Fruit fly (Drosophila melanogaster) whole organism, embryonic: Measurements from ENCODE around the gene CG42633.
A peak's percentile ranks its signal among the peaks of the same experiment; 100 is the strongest.

Source experiments
- Ada2b ChIP-seq: fragments of 200-800 bp; sonication (Bioruptor generic); IDR thresholded peaks from 2 replicates; pipeline ENCODE4 v1.3.6; 2022; ENCODE audit warnings: missing biosample characterization, missing genetic modification characterization
- Asciz ChIP-seq: fragments of 200-800 bp; sonication (Bioruptor generic); optimal IDR thresholded peaks from 2 replicates; lab custom pipeline; 2017; ENCODE audit warnings: missing biosample characterization, mild to moderate bottlenecking, missing genetic modification characterization, missing genetic modification reagents
- Atf3 ChIP-seq: fragments of 200-800 bp; sonication (Bioruptor generic); optimal IDR thresholded peaks from 3 replicates; lab custom pipeline; 2016; ENCODE audit warnings: missing biosample characterization, missing genetic modification characterization
- Blimp-1 ChIP-seq: fragments of 200-800 bp; sonication (Bioruptor generic); optimal IDR thresholded peaks from 3 replicates; lab custom pipeline; 2018; ENCODE audit warnings: missing biosample characterization, missing genetic modification characterization, mild to moderate bottlenecking, moderate library complexity, missing genetic modification reagents
- BtbVII ChIP-seq: fragments of 200-800 bp; sonication (Bioruptor generic); optimal IDR thresholded peaks from 3 replicates; lab custom pipeline; 2017; ENCODE audit warnings: missing biosample characterization, mild to moderate bottlenecking, missing genetic modification characterization
- CG14050 ChIP-seq: fragments of 200-800 bp; sonication (Bioruptor generic); IDR thresholded peaks from 3 replicates; pipeline ENCODE4 v1.3.6; 2022; ENCODE audit warnings: missing biosample characterization, missing genetic modification characterization
- CG1529 ChIP-seq: fragments of 200-800 bp; sonication (Bioruptor generic); optimal IDR thresholded peaks from 3 replicates; lab custom pipeline; 2018; ENCODE audit warnings: missing biosample characterization, missing genetic modification characterization
- CG16779 ChIP-seq: fragments of 200-800 bp; sonication (Bioruptor generic); IDR thresholded peaks from 2 replicates; pipeline ENCODE4 v1.3.6; 2022; ENCODE audit warnings: missing biosample characterization, missing genetic modification characterization
- CG16815 ChIP-seq: fragments of 200-800 bp; sonication (Bioruptor generic); optimal IDR thresholded peaks from 3 replicates; lab custom pipeline; 2017; ENCODE audit warnings: missing biosample characterization, mild to moderate bottlenecking, missing genetic modification characterization
- CG18476 ChIP-seq: fragments of 200-800 bp; sonication (Bioruptor generic); optimal IDR thresholded peaks from 2 replicates; lab custom pipeline; 2016; ENCODE audit warnings: missing biosample characterization, mild to moderate bottlenecking, missing genetic modification characterization
- CG18599 ChIP-seq: fragments of 200-800 bp; sonication (Bioruptor generic); optimal IDR thresholded peaks from 3 replicates; lab custom pipeline; 2017; ENCODE audit warnings: missing biosample characterization, missing genetic modification characterization, mild to moderate bottlenecking, moderate library complexity, missing genetic modification reagents
- CG18619 ChIP-seq: fragments of 200-800 bp; sonication (Bioruptor generic); optimal IDR thresholded peaks from 3 replicates; lab custom pipeline; 2017; ENCODE audit warnings: missing biosample characterization, mild to moderate bottlenecking, missing genetic modification characterization
- CG2129 ChIP-seq: fragments of 200-800 bp; sonication (Bioruptor generic); IDR thresholded peaks from 2 replicates; pipeline ENCODE4 v1.3.6; 2022; ENCODE audit warnings: missing biosample characterization, missing genetic modification characterization; ENCODE audit not compliant: partially characterized antibody
- CG2712 ChIP-seq: fragments of 200-800 bp; optimal IDR thresholded peaks from 3 replicates; lab custom pipeline; 2019; ENCODE audit warnings: missing biosample characterization, mild to moderate bottlenecking, missing genetic modification characterization, moderate library complexity
- CG31441 ChIP-seq: fragments of 200-800 bp; sonication (Bioruptor generic); IDR thresholded peaks from 2 replicates; pipeline ENCODE4 v1.3.6; 2022; ENCODE audit warnings: missing biosample characterization, missing genetic modification characterization
- CG32532 ChIP-seq: fragments of 200-800 bp; sonication (Bioruptor generic); IDR thresholded peaks from 2 replicates; pipeline ENCODE4 v1.3.6; 2022; ENCODE audit warnings: missing biosample characterization, missing genetic modification characterization
- CG32767 ChIP-seq: fragments of 200-800 bp; sonication (Bioruptor generic); IDR thresholded peaks from 2 replicates; pipeline ENCODE4 v1.3.6; 2022; ENCODE audit warnings: missing biosample characterization, missing genetic modification characterization
- CG33557 ChIP-seq: fragments of 200-800 bp; sonication (Bioruptor generic); optimal IDR thresholded peaks from 2 replicates; lab custom pipeline; 2019; ENCODE audit warnings: missing biosample characterization, mild to moderate bottlenecking, missing genetic modification characterization, moderate library complexity
- CG4854 ChIP-seq: fragments of 200-800 bp; sonication (Bioruptor generic); optimal IDR thresholded peaks from 2 replicates; lab custom pipeline; 2016; ENCODE audit warnings: missing biosample characterization, missing genetic modification characterization, inconsistent platforms
- CG5180 ChIP-seq: fragments of 200-800 bp; sonication (Bioruptor generic); optimal IDR thresholded peaks from 3 replicates; lab custom pipeline; 2017; ENCODE audit warnings: missing biosample characterization, missing genetic modification characterization, mild to moderate bottlenecking, moderate library complexity, missing genetic modification reagents
- CG6791 ChIP-seq: fragments of 200-800 bp; sonication (Bioruptor generic); IDR thresholded peaks from 3 replicates; pipeline ENCODE4 v1.3.6; 2022; ENCODE audit warnings: missing biosample characterization, missing genetic modification characterization; ENCODE audit not compliant: partially characterized antibody
- CG9609 ChIP-seq: fragments of 200-800 bp; sonication (Bioruptor generic); optimal IDR thresholded peaks from 3 replicates; lab custom pipeline; 2016; ENCODE audit warnings: missing biosample characterization, missing genetic modification characterization
- CoRest ChIP-seq: fragments of 200-800 bp; sonication (Bioruptor generic); optimal IDR thresholded peaks from 3 replicates; lab custom pipeline; 2018; ENCODE audit warnings: missing biosample characterization, mild to moderate bottlenecking, missing genetic modification characterization, moderate library complexity
- Dip2 ChIP-seq: fragments of 200-800 bp; sonication (Bioruptor generic); IDR thresholded peaks from 2 replicates; pipeline ENCODE4 v1.3.6; 2022; ENCODE audit warnings: missing biosample characterization, missing genetic modification characterization
- ERR ChIP-seq: fragments of 200-800 bp; sonication (Bioruptor generic); optimal IDR thresholded peaks from 2 replicates; lab custom pipeline; 2016; ENCODE audit warnings: missing biosample characterization, missing genetic modification characterization
- H2.0 ChIP-seq: fragments of 200-800 bp; sonication (Bioruptor generic); IDR thresholded peaks from 2 replicates; pipeline ENCODE4 v1.3.6; 2022; ENCODE audit warnings: missing biosample characterization, missing genetic modification characterization
- Hand ChIP-seq: fragments of 200-800 bp; sonication (Bioruptor generic); optimal IDR thresholded peaks from 2 replicates; lab custom pipeline; 2017; ENCODE audit warnings: mild to moderate bottlenecking, missing biosample characterization, missing genetic modification reagents, missing genetic modification characterization
- Hey ChIP-seq: fragments of 200-800 bp; sonication (Bioruptor generic); optimal IDR thresholded peaks from 3 replicates; lab custom pipeline; 2018; ENCODE audit warnings: missing biosample characterization, mild to moderate bottlenecking, missing genetic modification characterization
- Hsf ChIP-seq: fragments of 200-800 bp; sonication (Bioruptor generic); optimal IDR thresholded peaks from 3 replicates; lab custom pipeline; 2016; ENCODE audit warnings: missing biosample characterization, missing genetic modification characterization
- Med ChIP-seq: fragments of 200-800 bp; sonication (Bioruptor generic); peaks from one replicate; lab custom pipeline; 2016; ENCODE audit warnings: missing biosample characterization, missing genetic modification characterization, mild to moderate bottlenecking, inconsistent platforms, moderate library complexity
- Sin3A ChIP-seq: fragments of >200 bp; optimal IDR thresholded peaks from 2 replicates; lab custom pipeline; 2018
- Xbp1 ChIP-seq: fragments of 200-800 bp; sonication (Bioruptor generic); optimal IDR thresholded peaks from 3 replicates; lab custom pipeline; 2016; ENCODE audit warnings: missing biosample characterization, mild to moderate bottlenecking, missing genetic modification characterization
- Xrp1 ChIP-seq: fragments of 200-800 bp; sonication (Bioruptor generic); IDR thresholded peaks from 2 replicates; pipeline ENCODE4 v1.3.6; 2022; ENCODE audit warnings: missing biosample characterization, missing genetic modification characterization
- amos ChIP-seq: fragments of 200-800 bp; sonication (Bioruptor generic); IDR thresholded peaks from 2 replicates; pipeline ENCODE4 v1.3.6; 2022; ENCODE audit warnings: missing biosample characterization, missing genetic modification characterization; ENCODE audit not compliant: partially characterized antibody
- fu2 ChIP-seq: fragments of 200-800 bp; sonication (Bioruptor generic); optimal IDR thresholded peaks from 2 replicates; lab custom pipeline; 2016; ENCODE audit warnings: missing biosample characterization, missing genetic modification characterization
- inv ChIP-seq: fragments of 200-800 bp; sonication (Bioruptor generic); IDR thresholded peaks from 2 replicates; pipeline ENCODE4 v1.3.6; 2022; ENCODE audit warnings: missing biosample characterization, missing genetic modification characterization; ENCODE audit not compliant: partially characterized antibody
- jumu ChIP-seq: fragments of 200-800 bp; sonication (Bioruptor generic); optimal IDR thresholded peaks from 3 replicates; lab custom pipeline; 2016; ENCODE audit warnings: missing biosample characterization, missing genetic modification characterization
- lab ChIP-seq: fragments of 200-800 bp; sonication (Bioruptor generic); optimal IDR thresholded peaks from 3 replicates; lab custom pipeline; 2017; ENCODE audit warnings: missing biosample characterization, missing genetic modification characterization, mild to moderate bottlenecking, moderate library complexity, missing genetic modification reagents
- lbe ChIP-seq: fragments of 200-800 bp; sonication (Bioruptor generic); optimal IDR thresholded peaks from 2 replicates; lab custom pipeline; 2016; ENCODE audit warnings: missing biosample characterization, mild to moderate bottlenecking, missing genetic modification characterization
- lmd ChIP-seq: fragments of 200-800 bp; sonication (Bioruptor generic); IDR thresholded peaks from 2 replicates; pipeline ENCODE4 v1.3.6; 2022; ENCODE audit warnings: missing biosample characterization, missing genetic modification characterization
- nom ChIP-seq: fragments of 200-800 bp; sonication (Bioruptor generic); optimal IDR thresholded peaks from 2 replicates; lab custom pipeline; 2017; ENCODE audit warnings: missing biosample characterization, missing genetic modification characterization, mild to moderate bottlenecking, moderate library complexity, missing genetic modification reagents
- run ChIP-seq: fragments of 200-800 bp; sonication (Bioruptor generic); optimal IDR thresholded peaks from 3 replicates; lab custom pipeline; 2018; ENCODE audit warnings: missing biosample characterization, mild to moderate bottlenecking, missing genetic modification characterization
- schlank ChIP-seq: fragments of 200-800 bp; sonication (Bioruptor generic); optimal IDR thresholded peaks from 2 replicates; lab custom pipeline; 2018; ENCODE audit warnings: missing biosample characterization, mild to moderate bottlenecking, missing genetic modification characterization
- so ChIP-seq: fragments of 200-800 bp; sonication (Bioruptor generic); IDR thresholded peaks from 3 replicates; pipeline ENCODE4 v1.3.6; 2022; ENCODE audit warnings: missing biosample characterization, missing genetic modification characterization
- ssp ChIP-seq: fragments of 200-800 bp; sonication (Bioruptor generic); IDR thresholded peaks from 2 replicates; pipeline ENCODE4 v1.3.6; 2022; ENCODE audit warnings: missing biosample characterization, missing genetic modification characterization
- sug ChIP-seq: fragments of 200-800 bp; optimal IDR thresholded peaks from 2 replicates; lab custom pipeline; 2019; ENCODE audit warnings: missing biosample characterization, mild to moderate bottlenecking, missing genetic modification characterization, moderate library complexity
- ttk ChIP-seq: fragments of 200-800 bp; sonication (Bioruptor generic); IDR thresholded peaks from 2 replicates; pipeline ENCODE4 v2.1.2; 2022; ENCODE audit warnings: missing biosample characterization, missing genetic modification characterization
- z ChIP-seq: fragments of 200-800 bp; sonication (Bioruptor generic); IDR thresholded peaks from 3 replicates; pipeline ENCODE4 v1.3.6; 2022; ENCODE audit warnings: missing biosample characterization, missing genetic modification characterization
- zen2 ChIP-seq: fragments of 200-800 bp; sonication (Bioruptor generic); IDR thresholded peaks from 3 replicates; pipeline ENCODE4 v1.3.6; 2022; ENCODE audit warnings: missing biosample characterization, missing genetic modification characterization; ENCODE audit not compliant: partially characterized antibody

CG42633 gene

dm6 chr3R:10826796-10827524 is 44.9 kb upstream of the CG42633 start, which contains the start of gene Cad86C (continued):
- TF ChIP-seq CG18476 (GFP tag; lab: Kevin White, UChicago) (no peak), Hey (tag; lab: Kevin White, UChicago) (no peak), CG9609 (no peak), schlank (tag; lab: Kevin White, UChicago) (no peak), ssp (GFP tag; lab: Robert Waterston, UW) (no peak), CG18599 (no peak), CG2129 (GFP tag; lab: Robert Waterston, UW) (no peak), zen2 (peak; percentile 71; the same call in 2 of the 3 replicates), CG33557 (GFP tag; lab: Kevin White, UChicago) (no peak), lmd (GFP tag; lab: Robert Waterston, UW) (no peak), jumu (GFP tag; lab: Kevin White, UChicago) (no peak), CG18619 (GFP tag; lab: Kevin White, UChicago) (no peak), z (GFP tag; lab: Robert Waterston, UW) (peak; percentile 86), so (GFP tag; lab: Robert Waterston, UW) (peak; percentile 21; the same call in 1 of the 3 replicates), ERR (GFP tag; lab: Kevin White, UChicago) (no peak), Dip2 (GFP tag; lab: Robert Waterston, UW) (no peak), CG1529 (GFP tag; lab: Kevin White, UChicago) (no peak), inv (peak; percentile 29; the same call in 1 of the 2 replicates), lab (peak; percentile 21), fu2 (GFP tag; lab: Kevin White, UChicago) (no peak), CoRest (no peak), CG4854 (no peak), nom (GFP tag; lab: Kevin White, UChicago) (peak; percentile 85), CG16779 (GFP tag; lab: Robert Waterston, UW) (no peak), CG14050 (GFP tag; lab: Robert Waterston, UW) (no peak), H2.0 (GFP tag; lab: Robert Waterston, UW) (no peak), CG32767 (GFP tag; lab: Robert Waterston, UW) (no peak), sug (tag; lab: Kevin White, UChicago) (no peak), CG32532 (GFP tag; lab: Robert Waterston, UW) (peak; percentile 63; the same call in 1 of the 2 replicates), CG31441 (GFP tag; lab: Robert Waterston, UW) (no peak), Atf3 (GFP tag; lab: Kevin White, UChicago) (no peak), CG16815 (no peak), CG2712 (no peak), BtbVII (GFP tag; lab: Kevin White, UChicago) (peak; percentile 13), lbe (GFP tag; lab: Kevin White, UChicago) (peak; percentile 72), Asciz (GFP tag; lab: Kevin White, UChicago) (peak; percentile 11), Blimp-1 (GFP tag; lab: Kevin White, UChicago) (no peak), Hsf (GFP tag; lab: Kevin White, UChicago) (no peak), amos (GFP tag; lab: Robert Waterston, UW) (peak; percentile 37; the same call in 1 of the 2 replicates), CG6791 (GFP tag; lab: Robert Waterston, UW) (peak; percentile 63; the same call in 2 of the 3 replicates), Med (peak; percentile 43), ttk (GFP tag; lab: Robert Waterston, UW) (no peak), Sin3A (no peak), Ada2b (GFP tag; lab: Robert Waterston, UW) (no peak), Xbp1 (GFP tag; lab: Kevin White, UChicago) (no peak), Hand (no peak), CG5180 (GFP tag; lab: Kevin White, UChicago) (peak; percentile 43), run (no peak), Xrp1 (GFP tag; lab: Robert Waterston, UW) (peak; percentile 6; the same call in 1 of the 2 replicates)
